Worm (Caenorhabditis elegans): ENCODE measurements around the gene F46C3.2.

Gene F46C3.2

DNA sequence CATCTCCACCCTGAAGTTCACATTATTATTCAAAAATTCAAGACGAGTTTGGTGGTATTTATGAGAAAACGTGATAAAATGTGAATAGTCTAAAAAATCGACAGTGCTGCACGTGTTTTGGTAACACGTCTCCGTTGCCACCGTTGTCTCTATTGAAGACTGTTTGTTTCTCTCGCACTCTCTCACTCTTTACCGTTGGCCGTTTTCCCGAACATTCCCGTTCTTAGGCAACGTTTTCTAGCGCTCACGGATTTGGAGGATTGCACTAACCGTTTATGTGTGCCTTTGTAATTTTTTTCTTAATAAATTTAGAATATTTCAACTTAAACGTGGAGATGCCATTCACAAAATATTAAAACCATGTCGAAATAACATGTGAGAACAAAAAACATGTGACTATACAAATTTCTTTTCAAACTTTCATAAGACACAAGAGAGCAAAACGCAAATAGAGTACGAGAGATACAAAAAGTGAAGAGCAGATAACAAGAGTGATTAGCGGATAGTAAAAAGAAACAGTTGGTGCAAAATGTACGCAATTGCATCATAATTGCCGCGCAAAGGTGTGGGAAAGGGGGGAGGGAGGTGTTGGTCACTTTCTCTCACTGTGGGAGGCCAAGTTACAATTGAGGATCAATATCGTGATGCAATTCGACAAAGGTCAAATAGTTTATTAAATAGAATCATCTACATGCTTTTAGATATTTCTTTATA lies 3.6 kb downstream of the F46C3.2 start, which contains the start of gene pek-1:
Gene pek-1, minus strand, starts transcription at position 51 of the 714 bp plus-strand sequence.
- TF ChIP-seq efl-3 (GFP tag; optimal IDR thresholded peaks at IDR 0.05) (no peak), sptf-1 (tag; optimal IDR thresholded peaks at IDR 0.05) (no peak), elt-3 (tag; optimal IDR thresholded peaks at IDR 0.05) (peak in 1 of 6 experiments; percentile 9), ceh-63 (GFP tag; optimal IDR thresholded peaks at IDR 0.05) (no peak), dpl-1 (GFP tag; optimal IDR thresholded peaks at IDR 0.05) (peak in 1 of 3 experiments; percentile 47), blmp-1 (tag; optimal IDR thresholded peaks at IDR 0.05) (peak; percentile 96), sup-37 (GFP tag; optimal IDR thresholded peaks at IDR 0.05) (peak; percentile 19), ceh-88 (GFP tag; IDR thresholded peaks at IDR 0.05) (no peak), jun-1 (tag; optimal IDR thresholded peaks at IDR 0.05) (peak; percentile 13), lsy-2 (tag; optimal IDR thresholded peaks at IDR 0.05) (peak; percentile 47 to 59), snu-23 (GFP tag; optimal IDR thresholded peaks at IDR 0.05) (peak; percentile 70), lin-14 (GFP tag; optimal IDR thresholded peaks at IDR 0.05) (peak; percentile 71), unc-62 (GFP tag; optimal IDR thresholded peaks at IDR 0.05) (no peak), C34B4.2 (tag; optimal IDR thresholded peaks at IDR 0.05) (no peak), ama-1 (optimal IDR thresholded peaks at IDR 0.05) (no peak), unc-30 (tag; optimal IDR thresholded peaks at IDR 0.05) (no peak), nhr-20 (tag; optimal IDR thresholded peaks at IDR 0.05) (peak; percentile 78), ztf-4 (tag; optimal IDR thresholded peaks at IDR 0.05) (peak; percentile 17), hlh-17 (GFP tag; optimal IDR thresholded peaks at IDR 0.05; ENCODE audit: borderline replicate concordance) (no peak), zip-4 (GFP tag; optimal IDR thresholded peaks at IDR 0.05) (no peak), xbp-1 (tag; optimal IDR thresholded peaks at IDR 0.05) (peak; percentile 92), mep-1 (tag; optimal IDR thresholded peaks at IDR 0.05) (peak; percentile 70), nhr-47 (tag; optimal IDR thresholded peaks at IDR 0.05) (peak; percentile 56), nhr-28 (tag; optimal IDR thresholded peaks at IDR 0.05) (no peak), mdl-1 (tag; optimal IDR thresholded peaks at IDR 0.05) (peak in 1 of 2 experiments; percentile 91), nhr-90 (tag; optimal IDR thresholded peaks at IDR 0.05; ENCODE audit: poor library complexity) (peak; percentile 55), swsn-7 (tag; optimal IDR thresholded peaks at IDR 0.05) (peak; percentile 56), fkh-4 (tag; optimal IDR thresholded peaks at IDR 0.05; ENCODE audit: borderline replicate concordance) (no peak), irx-1 (tag; optimal IDR thresholded peaks at IDR 0.05) (peak; percentile 52), dsc-1 (tag; optimal IDR thresholded peaks at IDR 0.05) (peak; percentile 24), ceh-82 (tag; optimal IDR thresholded peaks at IDR 0.05) (peak in 2 of 3 experiments; percentile 6 to 46), grh-1 (GFP tag; IDR thresholded peaks at IDR 0.05) (0 out of 2 replicates have a peak, but pooled peaks have one; percentile 12), nhr-19 (GFP tag; conservative IDR thresholded peaks at IDR 0.05) (peak; percentile 60), nhr-85 (tag) (peak; percentile 86), hlh-4 (tag; optimal IDR thresholded peaks at IDR 0.05) (no peak), lin-13 (GFP tag; optimal IDR thresholded peaks at IDR 0.05) (peak; percentile 29), aly-2 (tag; optimal IDR thresholded peaks at IDR 0.05) (no peak), alr-1 (tag; optimal IDR thresholded peaks at IDR 0.05; ENCODE audit: borderline replicate concordance) (no peak), unc-130 (tag; optimal IDR thresholded peaks at IDR 0.05) (peak; percentile 11), pag-3 (tag; optimal IDR thresholded peaks at IDR 0.05; ENCODE audit: borderline replicate concordance, insufficient read depth) (no peak), nhr-77 (tag; optimal IDR thresholded peaks at IDR 0.05) (peak; percentile 36), snpc-4 (tag; optimal IDR thresholded peaks at IDR 0.05) (no peak), Y116A8C.19 (tag; optimal IDR thresholded peaks at IDR 0.05; ENCODE audit: borderline replicate concordance) (no peak), efl-1 (optimal IDR thresholded peaks at IDR 0.05) (peak; percentile 5 to 12), efl-1 (GFP tag; optimal IDR thresholded peaks at IDR 0.05 in 1 of 2) (peak; percentile 4 to 95), unc-86 (tag; optimal IDR thresholded peaks at IDR 0.05) (no peak), elt-2 (tag; optimal IDR thresholded peaks at IDR 0.05) (peak; percentile 52), nhr-76 (tag; optimal IDR thresholded peaks at IDR 0.05) (no peak), fos-1 (tag; optimal IDR thresholded peaks at IDR 0.05) (no peak), isw-1 (GFP tag; IDR thresholded peaks at IDR 0.05) (no peak), F16B12.6 (tag; optimal IDR thresholded peaks at IDR 0.05) (peak; percentile 77), sox-4 (tag; optimal IDR thresholded peaks at IDR 0.05) (no peak)

All from whole organism, L1 larva.